Fruit fly (Drosophila melanogaster) whole organism, embryonic: ENCODE measurements around the gene shi.

ENCODE experiments used
- BEAF-32 ChIP-seq: fragments of 200-800 bp; sonication (Bioruptor generic); optimal IDR thresholded peaks from 3 replicates; lab custom pipeline; 2017; ENCODE audit warnings: missing biosample characterization, missing genetic modification characterization, mild to moderate bottlenecking, moderate library complexity, missing genetic modification reagents
- CG1024 ChIP-seq: fragments of 200-800 bp; sonication (Bioruptor generic); IDR thresholded peaks from 2 replicates; pipeline ENCODE4 v1.3.6; 2022; ENCODE audit warnings: missing biosample characterization, missing genetic modification characterization
- CG11247 ChIP-seq: fragments of 200-800 bp; sonication (Bioruptor generic); IDR thresholded peaks from 2 replicates; pipeline ENCODE4 v1.3.6; 2022; ENCODE audit warnings: missing biosample characterization, missing genetic modification characterization
- CG11723 ChIP-seq: fragments of 200-800 bp; sonication (Bioruptor generic); optimal IDR thresholded peaks from 2 replicates; lab custom pipeline; 2017; ENCODE audit warnings: missing biosample characterization, mild to moderate bottlenecking, missing genetic modification characterization
- CG12104 ChIP-seq: fragments of 200-800 bp; sonication (Bioruptor generic); optimal IDR thresholded peaks from 3 replicates; lab custom pipeline; 2016; ENCODE audit warnings: missing biosample characterization, missing genetic modification characterization
- CG12659 ChIP-seq: fragments of 200-800 bp; sonication (Bioruptor generic); optimal IDR thresholded peaks from 3 replicates; lab custom pipeline; 2017; ENCODE audit warnings: mild to moderate bottlenecking, missing biosample characterization, missing genetic modification reagents, missing genetic modification characterization
- CG15269 ChIP-seq: fragments of 200-800 bp; sonication (Bioruptor generic); optimal IDR thresholded peaks from 2 replicates; lab custom pipeline; 2018; ENCODE audit warnings: missing biosample characterization, mild to moderate bottlenecking, missing genetic modification characterization, moderate library complexity
- CG1529 ChIP-seq: fragments of 200-800 bp; sonication (Bioruptor generic); optimal IDR thresholded peaks from 3 replicates; lab custom pipeline; 2018; ENCODE audit warnings: missing biosample characterization, missing genetic modification characterization
- CG16815 ChIP-seq: fragments of 200-800 bp; sonication (Bioruptor generic); optimal IDR thresholded peaks from 3 replicates; lab custom pipeline; 2017; ENCODE audit warnings: missing biosample characterization, mild to moderate bottlenecking, missing genetic modification characterization
- CG18262 ChIP-seq: fragments of 200-800 bp; optimal IDR thresholded peaks from 3 replicates; lab custom pipeline; 2019; ENCODE audit warnings: missing biosample characterization, mild to moderate bottlenecking, missing genetic modification characterization, moderate library complexity
- CG18619 ChIP-seq: fragments of 200-800 bp; sonication (Bioruptor generic); optimal IDR thresholded peaks from 3 replicates; lab custom pipeline; 2017; ENCODE audit warnings: missing biosample characterization, mild to moderate bottlenecking, missing genetic modification characterization
- CG30020 ChIP-seq: fragments of 200-800 bp; optimal IDR thresholded peaks from 2 replicates; lab custom pipeline; 2019; ENCODE audit warnings: missing biosample characterization, mild to moderate bottlenecking, missing genetic modification characterization, moderate library complexity
- CG34422 ChIP-seq: fragments of 200-800 bp; sonication (Bioruptor generic); IDR thresholded peaks from 3 replicates; pipeline ENCODE4 v1.3.6; 2022; ENCODE audit warnings: missing biosample characterization, missing genetic modification characterization
- CG4328 ChIP-seq: fragments of 200-800 bp; sonication (Bioruptor generic); optimal IDR thresholded peaks from 3 replicates; lab custom pipeline; 2017; ENCODE audit warnings: missing biosample characterization, missing genetic modification reagents, missing genetic modification characterization
- CG4424 ChIP-seq: fragments of 200-800 bp; sonication (Bioruptor generic); optimal IDR thresholded peaks from 3 replicates; lab custom pipeline; 2016; ENCODE audit warnings: missing biosample characterization, missing genetic modification characterization
- CG6175 ChIP-seq: fragments of 200-800 bp; sonication (Bioruptor generic); IDR thresholded peaks from 3 replicates; pipeline ENCODE4 v1.3.6; 2022; ENCODE audit warnings: missing biosample characterization, missing genetic modification characterization
- CG7839 ChIP-seq: fragments of 200-800 bp; sonication (Bioruptor generic); optimal IDR thresholded peaks from 3 replicates; lab custom pipeline; 2018; ENCODE audit warnings: missing biosample characterization, mild to moderate bottlenecking, missing genetic modification characterization, moderate library complexity
- CG7963 ChIP-seq: fragments of 200-800 bp; sonication (Bioruptor generic); IDR thresholded peaks from 3 replicates; pipeline ENCODE4 v1.3.6; 2022; ENCODE audit warnings: missing biosample characterization, missing genetic modification characterization; ENCODE audit not compliant: partially characterized antibody
- CG8388 ChIP-seq: fragments of 200-800 bp; sonication (Bioruptor generic); optimal IDR thresholded peaks from 2 replicates; lab custom pipeline; 2019; ENCODE audit warnings: missing biosample characterization, mild to moderate bottlenecking, missing genetic modification characterization, moderate library complexity
- CoRest ChIP-seq: fragments of 200-800 bp; sonication (Bioruptor generic); optimal IDR thresholded peaks from 3 replicates; lab custom pipeline; 2018; ENCODE audit warnings: missing biosample characterization, mild to moderate bottlenecking, missing genetic modification characterization, moderate library complexity
- D ChIP-seq, 2 experiments: fragments of 200-800 bp in 1 of 2; fragments of >200 bp in 1 of 2; sonication (Bioruptor generic) in 1 of 2; optimal IDR thresholded peaks; 2 replicates in 1 of 2; 3 replicates in 1 of 2; lab custom pipeline; 2017; ENCODE audit warnings: mild to moderate bottlenecking in 1 of 2, missing biosample characterization in 1 of 2, missing genetic modification characterization in 1 of 2, missing genetic modification reagents in 1 of 2
- Dfd ChIP-seq, 2 experiments: fragments of >200 bp; optimal IDR thresholded peaks; 2 replicates each; lab custom pipeline; 2017; ENCODE audit warnings: missing biosample characterization in 2 of 2, missing genetic modification characterization in 2 of 2
- E2f1 ChIP-seq: fragments of 200-800 bp; sonication (Bioruptor generic); IDR thresholded peaks from 2 replicates; pipeline ENCODE4 v1.3.6; 2022; ENCODE audit warnings: missing biosample characterization, missing genetic modification characterization
- Fer3 ChIP-seq: fragments of 200-800 bp; sonication (Bioruptor generic); optimal IDR thresholded peaks from 2 replicates; lab custom pipeline; 2018; ENCODE audit warnings: missing biosample characterization, mild to moderate bottlenecking, missing genetic modification characterization, moderate library complexity
- Hr78 ChIP-seq, 2 experiments: fragments of 200-800 bp in 1 of 2; fragments of >200 bp in 1 of 2; sonication (Bioruptor generic) in 1 of 2; optimal IDR thresholded peaks; 2 replicates each; lab custom pipeline; 2017 to 2019; ENCODE audit warnings: missing biosample characterization in 2 of 2, missing genetic modification characterization in 2 of 2, mild to moderate bottlenecking in 1 of 2, moderate library complexity in 1 of 2
- Med ChIP-seq: fragments of 200-800 bp; sonication (Bioruptor generic); peaks from one replicate; lab custom pipeline; 2016; ENCODE audit warnings: missing biosample characterization, missing genetic modification characterization, mild to moderate bottlenecking, inconsistent platforms, moderate library complexity
- Oaz ChIP-seq: fragments of 200-800 bp; sonication (Bioruptor generic); IDR thresholded peaks from 2 replicates; pipeline ENCODE4 v1.3.6; 2022; ENCODE audit warnings: missing biosample characterization, missing genetic modification characterization
- Optix ChIP-seq: fragments of 200-800 bp; sonication (Bioruptor generic); IDR thresholded peaks from 3 replicates; pipeline ENCODE4 v1.3.6; 2022; ENCODE audit warnings: missing biosample characterization, missing genetic modification characterization
- Poxn ChIP-seq: fragments of 200-800 bp; sonication (Bioruptor generic); IDR thresholded peaks from 2 replicates; pipeline ENCODE4 v1.3.6; 2022; ENCODE audit warnings: missing biosample characterization, missing genetic modification characterization
- ac ChIP-seq: fragments of 200-800 bp; sonication (Bioruptor generic); optimal IDR thresholded peaks from 3 replicates; lab custom pipeline; 2017; ENCODE audit warnings: missing biosample characterization, mild to moderate bottlenecking, missing genetic modification characterization
- az2 ChIP-seq: fragments of 200-800 bp; sonication (Bioruptor generic); optimal IDR thresholded peaks from 3 replicates; lab custom pipeline; 2016; ENCODE audit warnings: missing biosample characterization, missing genetic modification characterization
- dimm ChIP-seq: fragments of 200-800 bp; sonication (Bioruptor generic); IDR thresholded peaks from 2 replicates; pipeline ENCODE4 v1.3.6; 2022; ENCODE audit warnings: missing biosample characterization, missing genetic modification characterization
- ewg ChIP-seq: fragments of 200-800 bp; sonication (Bioruptor generic); optimal IDR thresholded peaks from 3 replicates; lab custom pipeline; 2017; ENCODE audit warnings: mild to moderate bottlenecking, missing biosample characterization, missing genetic modification reagents, missing genetic modification characterization
- eyg ChIP-seq: fragments of 200-800 bp; sonication (Bioruptor generic); optimal IDR thresholded peaks from 3 replicates; lab custom pipeline; 2016; ENCODE audit warnings: missing biosample characterization, missing genetic modification characterization
- gfzf ChIP-seq: fragments of 200-800 bp; sonication (Bioruptor generic); optimal IDR thresholded peaks from 2 replicates; lab custom pipeline; 2016; ENCODE audit warnings: missing biosample characterization, mild to moderate bottlenecking, missing genetic modification characterization, moderate library complexity
- hb ChIP-seq: fragments of 200-800 bp; sonication (Bioruptor generic); IDR thresholded peaks from 3 replicates; pipeline ENCODE4 v1.3.6; 2022; ENCODE audit warnings: missing biosample characterization, missing genetic modification characterization; ENCODE audit not compliant: partially characterized antibody
- mld ChIP-seq: fragments of 200-800 bp; sonication (Bioruptor generic); IDR thresholded peaks from 3 replicates; pipeline ENCODE4 v1.3.6; 2022; ENCODE audit warnings: missing biosample characterization, missing genetic modification characterization; ENCODE audit not compliant: partially characterized antibody
- nerfin-2 ChIP-seq: fragments of 200-800 bp; sonication (Bioruptor generic); IDR thresholded peaks from 2 replicates; pipeline ENCODE4 v1.3.6; 2022; ENCODE audit warnings: missing biosample characterization, missing genetic modification characterization; ENCODE audit not compliant: partially characterized antibody
- nmo ChIP-seq: fragments of 200-800 bp; sonication (Bioruptor generic); optimal IDR thresholded peaks from 2 replicates; lab custom pipeline; 2018; ENCODE audit warnings: missing biosample characterization, mild to moderate bottlenecking, missing genetic modification characterization, moderate library complexity
- pzg ChIP-seq: fragments of 200-800 bp; sonication (Bioruptor generic); optimal IDR thresholded peaks from 3 replicates; lab custom pipeline; 2018; ENCODE audit warnings: missing biosample characterization, mild to moderate bottlenecking, missing genetic modification characterization, moderate library complexity
- scrt ChIP-seq: fragments of 200-800 bp; sonication (Bioruptor generic); optimal IDR thresholded peaks from 2 replicates; lab custom pipeline; 2018; ENCODE audit warnings: missing biosample characterization, mild to moderate bottlenecking, missing genetic modification characterization, moderate library complexity
- sisA ChIP-seq: fragments of 200-800 bp; sonication (Bioruptor generic); IDR thresholded peaks from 2 replicates; pipeline ENCODE4 v1.3.6; 2022; ENCODE audit warnings: missing biosample characterization, missing genetic modification characterization
- twi ChIP-seq: fragments of 200-800 bp; optimal IDR thresholded peaks from 2 replicates; lab custom pipeline; 2019; ENCODE audit warnings: missing biosample characterization, mild to moderate bottlenecking, missing genetic modification characterization, moderate library complexity
- tx ChIP-seq: fragments of 200-800 bp; sonication (Bioruptor generic); optimal IDR thresholded peaks from 2 replicates; lab custom pipeline; 2016; ENCODE audit warnings: missing biosample characterization, missing genetic modification characterization
- unc-4 ChIP-seq: fragments of 200-800 bp; sonication (Bioruptor generic); IDR thresholded peaks from 2 replicates; pipeline ENCODE4 v1.3.6; 2022; ENCODE audit warnings: missing biosample characterization, missing genetic modification characterization; ENCODE audit not compliant: partially characterized antibody
- unpg ChIP-seq: fragments of 200-800 bp; sonication (Bioruptor generic); optimal IDR thresholded peaks from 3 replicates; lab custom pipeline; 2018; ENCODE audit warnings: missing biosample characterization, mild to moderate bottlenecking, missing genetic modification characterization, moderate library complexity
- vnd ChIP-seq: fragments of 200-800 bp; sonication (Bioruptor generic); IDR thresholded peaks from 3 replicates; pipeline ENCODE4 v1.3.6; 2022; ENCODE audit warnings: missing biosample characterization, missing genetic modification characterization; ENCODE audit not compliant: partially characterized antibody

Gene shi

DNA sequence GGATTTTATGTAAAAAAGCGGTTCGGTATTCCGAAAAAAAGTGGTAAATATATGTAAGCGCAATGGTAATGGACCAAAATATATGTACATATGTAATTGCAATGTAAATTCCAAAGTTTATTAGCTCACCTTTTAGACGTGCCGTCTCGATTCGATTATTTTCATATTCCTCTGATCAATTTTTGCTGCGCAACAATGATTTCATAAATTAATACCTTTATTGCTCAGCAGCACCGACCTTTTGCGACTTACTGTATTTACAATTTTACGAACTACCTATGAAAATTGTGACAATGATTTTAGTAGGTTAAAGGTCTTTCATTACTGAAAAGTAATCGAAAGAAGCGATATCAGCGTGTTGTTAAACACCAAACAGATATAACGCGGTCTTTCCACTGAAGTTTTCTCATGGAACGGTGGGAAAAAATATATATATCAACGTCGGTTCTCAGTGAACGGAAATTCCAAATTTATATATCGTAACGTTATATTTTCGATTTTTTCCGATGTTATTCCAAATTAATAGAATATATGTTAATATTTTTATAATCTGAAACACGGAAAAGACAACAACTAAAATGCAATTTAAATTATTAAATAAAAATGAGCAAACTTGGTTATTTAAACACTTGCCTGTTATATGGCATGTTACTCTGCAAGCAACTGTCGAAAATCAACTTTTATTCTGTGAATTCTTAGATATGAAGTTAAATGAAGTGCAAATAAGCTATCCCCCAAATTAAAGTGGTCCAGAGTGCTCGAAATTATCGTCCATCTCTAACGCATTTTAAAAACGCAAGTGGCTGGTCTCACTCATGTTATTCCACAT lies 1.9 kb upstream of the shi start, which contains the start of the genes MSBP and CG15916 (continued):
- TF ChIP-seq CG18262, result peak; percentile 48
- TF ChIP-seq dimm, result no peak
- TF ChIP-seq ac (GFP tag; lab: Kevin White, UChicago), result no peak
- TF ChIP-seq CG7839 (tag; lab: Kevin White, UChicago), result peak; percentile 45
- peak in 1 of 2 experiments; percentile 3 for TF ChIP-seq Dfd (GFP tag; optimal IDR thresholded peaks at IDR 0.05; lab: Kevin White, UChicago)
- peak; percentile 27 for TF ChIP-seq CG18619
- TF ChIP-seq CG7963 (GFP tag; lab: Robert Waterston, UW), result no peak
- no peak for TF ChIP-seq CG1529 (GFP tag; lab: Kevin White, UChicago)
- TF ChIP-seq tx (GFP tag; lab: Kevin White, UChicago), result no peak
- TF ChIP-seq CG30020 (tag; lab: Kevin White, UChicago), result peak; percentile 98
- 0 out of 2 replicates have a peak, but pooled peaks have one; percentile 24 for TF ChIP-seq CG11247 (GFP tag; lab: Robert Waterston, UW)
- no peak for TF ChIP-seq scrt (GFP tag; lab: Kevin White, UChicago)
- TF ChIP-seq eyg (GFP tag; lab: Kevin White, UChicago), result no peak
- TF ChIP-seq Hr78 (GFP tag; optimal IDR thresholded peaks at IDR 0.05; lab: Kevin White, UChicago), result peak in 1 of 2 experiments; percentile 87
- TF ChIP-seq az2 (GFP tag; lab: Kevin White, UChicago), result peak; percentile 9
- peak; percentile 59 for TF ChIP-seq gfzf
- TF ChIP-seq D (optimal IDR thresholded peaks at IDR 0.05; lab: Kevin White, UChicago), result no peak
- peak; percentile 37 for TF ChIP-seq D (GFP tag; optimal IDR thresholded peaks at IDR 0.05; lab: Kevin White, UChicago)
- no peak for TF ChIP-seq Optix (GFP tag; lab: Robert Waterston, UW)
- no peak for TF ChIP-seq CG12104
- TF ChIP-seq Oaz (GFP tag; lab: Robert Waterston, UW), result no peak
- TF ChIP-seq CG15269 (tag; lab: Kevin White, UChicago), result peak; percentile 15
- TF ChIP-seq CG1024 (GFP tag; lab: Robert Waterston, UW), result peak; percentile 66
- TF ChIP-seq sisA (GFP tag; lab: Robert Waterston, UW), result no peak
- TF ChIP-seq vnd (GFP tag; lab: Robert Waterston, UW), result no peak
- TF ChIP-seq Med (GFP tag; lab: Kevin White, UChicago), result peak; percentile 53
- TF ChIP-seq twi, result peak; percentile 14
- peak; percentile 73 for TF ChIP-seq CoRest (tag; lab: Kevin White, UChicago)
- peak; percentile 26 for TF ChIP-seq CG16815
- no peak for TF ChIP-seq Poxn (GFP tag; lab: Robert Waterston, UW)
- TF ChIP-seq ewg (GFP tag; lab: Kevin White, UChicago), result peak; percentile 3
- no peak for TF ChIP-seq unc-4 (GFP tag; lab: Robert Waterston, UW)
- peak; percentile 3 for TF ChIP-seq CG8388 (GFP tag; lab: Kevin White, UChicago)
- TF ChIP-seq nmo (GFP tag; lab: Kevin White, UChicago), result peak; percentile 70
- TF ChIP-seq CG4424 (GFP tag; lab: Kevin White, UChicago), result peak; percentile 34
- TF ChIP-seq CG12659, result peak; percentile 46
- no peak for TF ChIP-seq hb (GFP tag; lab: Robert Waterston, UW)
- TF ChIP-seq Fer3 (tag; lab: Kevin White, UChicago), result no peak
- TF ChIP-seq BEAF-32 (GFP tag; lab: Kevin White, UChicago), result peak; percentile 72
- peak; percentile 20 for TF ChIP-seq pzg
- TF ChIP-seq E2f1 (GFP tag; lab: Robert Waterston, UW), result no peak
- no peak for TF ChIP-seq CG6175 (GFP tag; lab: Robert Waterston, UW)
- no peak for TF ChIP-seq mld (GFP tag; lab: Robert Waterston, UW)
- TF ChIP-seq unpg, result no peak
- TF ChIP-seq CG34422 (GFP tag; lab: Robert Waterston, UW), result 0 out of 3 replicates have a peak, but pooled peaks have one; percentile 14
- TF ChIP-seq CG4328, result no peak
- peak; percentile 61 for TF ChIP-seq CG11723 (GFP tag; lab: Kevin White, UChicago)
- TF ChIP-seq nerfin-2, result no peak
